Fruit fly (Drosophila melanogaster) whole organism, adult: ENCODE measurements around the gene Zip71B.
A peak's percentile ranks its signal among the peaks of the same experiment; 100 is the strongest.

ENCODE experiments used
- CG11617 ChIP-seq: fragments of 200-800 bp; sonication (Bioruptor generic); optimal IDR thresholded peaks from 2 replicates; lab custom pipeline; 2017; ENCODE audit warnings: mild to moderate bottlenecking, missing biosample characterization, missing genetic modification reagents, missing genetic modification characterization
- CG12768 ChIP-seq: fragments of 200-800 bp; sonication (Bioruptor generic); optimal IDR thresholded peaks from 2 replicates; lab custom pipeline; 2017; ENCODE audit warnings: missing biosample characterization, missing genetic modification characterization, mild to moderate bottlenecking, moderate library complexity, missing genetic modification reagents
- CG14711 ChIP-seq: fragments of 200-800 bp; sonication (Bioruptor generic); optimal IDR thresholded peaks from 2 replicates; lab custom pipeline; 2018; ENCODE audit warnings: missing biosample characterization, mild to moderate bottlenecking, missing genetic modification characterization, moderate library complexity
- CG1620 ChIP-seq: fragments of 200-800 bp; sonication (Bioruptor generic); optimal IDR thresholded peaks from 2 replicates; lab custom pipeline; 2016; ENCODE audit warnings: missing biosample characterization, missing genetic modification characterization
- CG33017 ChIP-seq: fragments of 200-800 bp; sonication (Bioruptor generic); optimal IDR thresholded peaks from 2 replicates; lab custom pipeline; 2018; ENCODE audit warnings: missing biosample characterization, mild to moderate bottlenecking, missing genetic modification characterization, moderate library complexity
- CG5204 ChIP-seq: fragments of 200-800 bp; sonication (Bioruptor generic); optimal IDR thresholded peaks from 2 replicates; lab custom pipeline; 2016; ENCODE audit warnings: missing biosample characterization, missing genetic modification characterization
- CG7045 ChIP-seq: fragments of 200-800 bp; sonication (Bioruptor generic); optimal IDR thresholded peaks from 2 replicates; lab custom pipeline; 2017; ENCODE audit warnings: missing biosample characterization, mild to moderate bottlenecking, missing genetic modification characterization
- CG7101 ChIP-seq: fragments of 200-800 bp; sonication (Bioruptor generic); optimal IDR thresholded peaks from 2 replicates; lab custom pipeline; 2018; ENCODE audit warnings: missing biosample characterization, mild to moderate bottlenecking, missing genetic modification characterization, moderate library complexity
- Clk ChIP-seq: fragments of 200-800 bp; sonication (Bioruptor generic); optimal IDR thresholded peaks from 2 replicates; lab custom pipeline; 2017; ENCODE audit warnings: missing biosample characterization, missing genetic modification characterization
- Crg-1 ChIP-seq: fragments of 200-800 bp; sonication (Bioruptor generic); optimal IDR thresholded peaks from 2 replicates; lab custom pipeline; 2016; ENCODE audit warnings: missing biosample characterization, missing genetic modification characterization
- Hr96 ChIP-seq: fragments of 200-800 bp; sonication (Bioruptor generic); optimal IDR thresholded peaks from 2 replicates; lab custom pipeline; 2016; ENCODE audit warnings: missing biosample characterization, missing genetic modification characterization
- Mnt ChIP-seq: fragments of 200-800 bp; sonication (Bioruptor generic); optimal IDR thresholded peaks from 2 replicates; lab custom pipeline; 2016; ENCODE audit warnings: missing biosample characterization, mild to moderate bottlenecking, missing genetic modification characterization
- bab1 ChIP-seq: fragments of 200-800 bp; sonication (Bioruptor generic); optimal IDR thresholded peaks from 3 replicates; lab custom pipeline; 2019; ENCODE audit warnings: missing biosample characterization, mild to moderate bottlenecking, missing genetic modification characterization, moderate library complexity
- cic ChIP-seq: fragments of 200-800 bp; sonication (Bioruptor generic); optimal IDR thresholded peaks from 2 replicates; lab custom pipeline; 2017; ENCODE audit warnings: missing biosample characterization, mild to moderate bottlenecking, missing genetic modification characterization, moderate library complexity
- cnc ChIP-seq, 2 experiments: fragments of >200 bp; optimal IDR thresholded peaks; 2 replicates each; lab custom pipeline; 2017
- kay ChIP-seq: fragments of 200-800 bp; sonication (Bioruptor generic); peaks from one replicate; lab custom pipeline; 2016; ENCODE audit warnings: missing biosample characterization, missing genetic modification characterization, borderline replicate concordance
- ovo ChIP-seq: fragments of 200-800 bp; sonication (Bioruptor generic); optimal IDR thresholded peaks from 2 replicates; lab custom pipeline; 2016; ENCODE audit warnings: missing biosample characterization, missing genetic modification characterization
- pad ChIP-seq: fragments of 200-800 bp; sonication (Bioruptor generic); optimal IDR thresholded peaks from 3 replicates; lab custom pipeline; 2017; ENCODE audit warnings: missing biosample characterization, missing genetic modification characterization, mild to moderate bottlenecking, moderate library complexity, missing genetic modification reagents
- tj ChIP-seq: fragments of 200-800 bp; sonication (Bioruptor generic); optimal IDR thresholded peaks from 3 replicates; lab custom pipeline; 2017; ENCODE audit warnings: missing biosample characterization, mild to moderate bottlenecking, missing genetic modification characterization, moderate library complexity
- toe ChIP-seq: fragments of 200-800 bp; sonication (Bioruptor generic); optimal IDR thresholded peaks from 2 replicates; lab custom pipeline; 2016; ENCODE audit warnings: missing biosample characterization, missing genetic modification characterization

The Zip71B gene

DNA sequence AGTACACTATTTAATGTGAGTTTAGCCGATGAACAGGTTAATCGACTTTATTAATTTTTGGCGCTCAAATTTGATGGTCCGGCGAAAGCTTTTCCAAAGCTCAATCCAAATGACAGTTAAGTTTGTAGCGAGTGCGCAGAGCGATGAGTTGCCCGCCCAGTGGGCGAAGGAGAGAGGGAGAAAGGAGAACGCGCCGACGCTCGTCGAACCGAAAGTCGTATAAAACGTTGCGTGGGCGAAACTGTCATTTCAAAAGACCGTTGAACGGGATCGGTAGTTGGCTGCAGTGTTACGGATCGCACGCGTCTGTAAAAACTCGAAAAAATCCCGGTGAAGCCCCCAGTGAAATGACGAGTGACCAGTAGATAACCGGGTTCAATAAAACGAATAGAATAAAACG, at the start of gene Zip71B:
Gene Zip71B, plus strand, starts transcription at position 265 of the 400 bp plus-strand sequence.
- peak; percentile 76 for TF ChIP-seq kay (GFP tag; lab: Kevin White, UChicago)
- no peak for TF ChIP-seq ovo (GFP tag; lab: Kevin White, UChicago)
- TF ChIP-seq Mnt, result peak; percentile 23

DNA sequence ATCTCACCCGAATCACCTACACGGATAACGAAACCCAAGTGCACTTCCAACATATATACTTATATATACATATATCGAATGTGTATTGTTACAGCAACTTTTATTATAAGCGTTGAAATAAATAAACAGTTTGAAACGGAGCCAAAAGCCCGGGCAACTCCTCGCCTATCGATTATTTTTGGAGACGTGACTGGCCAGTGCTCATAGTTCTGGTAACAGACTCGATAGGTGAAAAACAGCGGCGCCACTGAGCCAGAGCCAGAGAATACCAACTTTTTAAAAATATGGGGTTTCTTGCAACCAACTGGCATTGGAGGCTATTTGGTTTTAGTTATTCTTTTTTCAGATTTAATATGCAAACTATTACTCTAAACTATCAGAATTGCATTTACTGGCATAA, 49.3 kb upstream of the Zip71B start:
- TF ChIP-seq CG12768 (GFP tag; lab: Kevin White, UChicago), result no peak
- TF ChIP-seq tj (GFP tag; lab: Kevin White, UChicago), result no peak

dm6 chr3L:14944231-14944630, 47.9 kb upstream of the Zip71B start, which contains the start of gene CG13465:
TSS of gene CG13465 (minus strand) at chr3L:14944331.
- TF ChIP-seq CG7101 (tag; lab: Kevin White, UChicago) (no peak), CG33017 (tag; lab: Kevin White, UChicago) (no peak), CG5204 (GFP tag; lab: Kevin White, UChicago) (no peak), CG11617 (GFP tag; lab: Kevin White, UChicago) (no peak), ovo (GFP tag; lab: Kevin White, UChicago) (no peak), Mnt (no peak), CG14711 (tag; lab: Kevin White, UChicago) (no peak), pad (GFP tag; lab: Kevin White, UChicago) (no peak), bab1 (GFP tag; lab: Kevin White, UChicago) (no peak), cnc (optimal IDR thresholded peaks at IDR 0.05; lab: Kevin White, UChicago) (no peak), CG12768 (GFP tag; lab: Kevin White, UChicago) (no peak), Hr96 (GFP tag; lab: Kevin White, UChicago) (no peak), cic (GFP tag; lab: Kevin White, UChicago) (no peak), kay (GFP tag; lab: Kevin White, UChicago) (no peak), tj (GFP tag; lab: Kevin White, UChicago) (no peak), CG1620 (no peak)

- no peak for TF ChIP-seq CG12768 (GFP tag; lab: Kevin White, UChicago)
- TF ChIP-seq Hr96 (GFP tag; lab: Kevin White, UChicago), result no peak
- TF ChIP-seq CG11617 (GFP tag; lab: Kevin White, UChicago), result no peak
- TF ChIP-seq kay (GFP tag; lab: Kevin White, UChicago), result no peak
These were observed 46.1 kb upstream of the Zip71B start, which contains the start of gene BobA for dm6 chr3L:14945961-14946466. TSS of gene BobA (minus strand) at chr3L:14946125.

- TF ChIP-seq toe, result no peak
These were observed 42.1 kb upstream of the Zip71B start for dm6 chr3L:14949943-14950342.

DNA sequence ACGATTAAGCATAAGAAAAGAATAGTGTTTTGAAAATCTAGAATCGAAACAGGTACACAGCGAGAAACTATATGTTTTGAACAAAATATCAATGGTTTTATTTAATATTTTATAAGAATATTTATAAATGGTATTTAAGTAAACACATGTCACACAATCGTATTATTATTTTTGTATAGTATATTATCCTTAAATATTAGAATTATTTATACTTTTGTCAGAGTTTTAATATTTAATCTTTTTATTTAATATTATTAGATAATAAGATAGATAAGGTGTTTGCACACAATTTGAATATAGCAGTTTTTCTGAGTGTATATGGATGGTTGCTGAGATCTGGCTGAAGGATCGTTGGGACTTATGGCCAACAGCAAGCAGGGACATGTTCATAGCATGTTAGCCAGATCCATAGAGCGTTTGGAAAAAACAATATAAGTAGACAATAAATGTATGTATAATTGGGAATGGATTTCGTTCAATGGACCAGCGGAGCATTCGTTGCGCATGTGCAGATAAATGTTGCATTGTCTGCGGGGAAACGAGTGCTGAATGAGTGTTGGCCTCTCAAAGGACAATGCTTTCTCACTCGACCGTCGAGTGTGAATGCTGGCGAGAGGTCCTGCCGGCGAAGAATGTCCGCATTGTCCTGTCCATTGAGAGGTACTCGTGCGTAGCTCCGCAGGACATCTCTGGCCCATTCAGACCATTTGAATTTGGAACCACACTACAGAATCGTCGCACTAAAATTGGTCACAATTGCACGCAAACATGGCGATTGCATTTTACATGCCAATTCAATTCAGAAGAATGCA, 39.0 kb upstream of the Zip71B start:
- TF ChIP-seq cic (GFP tag; lab: Kevin White, UChicago), result no peak
- TF ChIP-seq CG11617 (GFP tag; lab: Kevin White, UChicago), result no peak
- no peak for TF ChIP-seq CG7045
- no peak for TF ChIP-seq cnc (optimal IDR thresholded peaks at IDR 0.05; lab: Kevin White, UChicago)
- TF ChIP-seq CG33017 (tag; lab: Kevin White, UChicago), result no peak
- no peak for TF ChIP-seq Mnt
- TF ChIP-seq toe, result no peak
- no peak for TF ChIP-seq ovo (GFP tag; lab: Kevin White, UChicago)
- TF ChIP-seq tj (GFP tag; lab: Kevin White, UChicago), result no peak
- TF ChIP-seq CG5204 (GFP tag; lab: Kevin White, UChicago), result no peak
- TF ChIP-seq CG1620, result no peak
- no peak for TF ChIP-seq Crg-1 (GFP tag; lab: Kevin White, UChicago)
- TF ChIP-seq Hr96 (GFP tag; lab: Kevin White, UChicago), result no peak
- TF ChIP-seq bab1 (GFP tag; lab: Kevin White, UChicago), result no peak

dm6 chr3L:14956288-14957032, 35.6 kb upstream of the Zip71B start:
- TF ChIP-seq CG7045 (no peak), Crg-1 (GFP tag; lab: Kevin White, UChicago) (no peak), ovo (GFP tag; lab: Kevin White, UChicago) (no peak), CG1620 (no peak), CG33017 (tag; lab: Kevin White, UChicago) (no peak), CG12768 (GFP tag; lab: Kevin White, UChicago) (no peak), CG7101 (tag; lab: Kevin White, UChicago) (no peak), tj (GFP tag; lab: Kevin White, UChicago) (no peak), Mnt (no peak), pad (GFP tag; lab: Kevin White, UChicago) (no peak), toe (no peak), Clk (GFP tag; lab: Kevin White, UChicago) (no peak), bab1 (GFP tag; lab: Kevin White, UChicago) (no peak), cnc (optimal IDR thresholded peaks at IDR 0.05; lab: Kevin White, UChicago) (no peak), kay (GFP tag; lab: Kevin White, UChicago) (no peak), cic (GFP tag; lab: Kevin White, UChicago) (no peak)
